Fruit fly (Drosophila melanogaster) whole organism, wandering third instar larva: ENCODE data around the gene Nepl17.
A peak's percentile ranks its signal among the peaks of the same experiment; 100 is the strongest.

Source experiments
- Jra ChIP-seq: sonication (Bioruptor generic); optimal IDR thresholded peaks from 2 replicates; lab custom pipeline; 2016; ENCODE audit warnings: missing biosample characterization, missing genetic modification characterization
- Myc ChIP-seq: fragments of >200 bp; optimal IDR thresholded peaks from 2 replicates; lab custom pipeline; 2017
- Rel ChIP-seq, 2 experiments: fragments of 200-800 bp; sonication (Bioruptor generic) in 1 of 2; optimal IDR thresholded peaks; 2 replicates in 1 of 2; 3 replicates in 1 of 2; lab custom pipeline; 2016 to 2019; ENCODE audit warnings: mild to moderate bottlenecking in 2 of 2, missing biosample characterization in 2 of 2, missing genetic modification characterization in 2 of 2, moderate library complexity in 1 of 2
- dmrt93B ChIP-seq: fragments of 200-800 bp; sonication (Bioruptor generic); optimal IDR thresholded peaks from 2 replicates; lab custom pipeline; 2018; ENCODE audit warnings: missing biosample characterization, mild to moderate bottlenecking, missing genetic modification characterization
- pan ChIP-seq: fragments of >200 bp; optimal IDR thresholded peaks from 2 replicates; lab custom pipeline; 2017

DNA sequence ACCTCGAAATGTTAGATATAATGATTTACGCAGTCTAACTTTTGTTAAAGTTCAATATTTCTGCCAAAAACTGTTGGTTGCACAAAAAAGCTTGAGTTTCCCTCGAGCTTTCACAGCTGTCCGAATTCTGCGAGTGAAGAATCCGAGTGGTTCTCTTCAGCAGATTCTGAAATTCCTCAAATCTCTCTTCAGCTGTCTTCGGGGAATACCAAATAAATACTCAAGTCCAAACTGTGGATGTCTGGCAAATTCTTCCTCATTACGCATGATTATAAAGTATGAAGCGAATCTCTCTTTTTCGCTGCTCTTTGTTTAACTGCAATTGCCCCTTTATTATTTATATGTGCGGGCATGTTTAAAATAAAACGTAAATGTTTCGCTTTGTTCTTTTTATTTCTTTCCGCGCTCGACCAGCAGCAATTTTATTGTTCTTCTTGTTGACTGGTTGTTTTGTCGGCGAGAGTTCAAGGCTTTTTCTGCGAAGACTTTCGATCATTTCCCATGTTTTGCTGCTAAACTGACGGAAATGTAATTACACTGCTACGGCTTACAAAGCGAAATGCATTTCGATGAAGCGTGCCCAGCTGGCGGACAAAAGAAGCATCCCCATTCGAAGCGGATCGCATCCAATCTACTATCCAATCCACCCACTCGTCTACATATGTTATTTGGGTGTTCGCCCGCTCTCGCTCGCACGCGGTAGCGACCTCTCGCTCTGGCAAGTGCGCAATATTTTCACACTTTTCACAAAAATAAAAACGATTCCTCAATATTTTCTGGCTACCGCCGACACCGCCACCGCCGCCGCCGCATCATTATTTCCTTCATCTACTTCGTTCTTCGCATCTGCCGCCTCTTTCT is 41.4 kb downstream of the Nepl17 start:
- TF ChIP-seq Jra, result no peak
- no peak for TF ChIP-seq dmrt93B (GFP tag; lab: Kevin White, UChicago)
- no peak for TF ChIP-seq Myc
- no peak for TF ChIP-seq pan (lab: Kevin White, UChicago)
- TF ChIP-seq Rel (GFP tag; optimal IDR thresholded peaks at IDR 0.05; lab: Kevin White, UChicago), result no peak
- peak; percentile 92 for TF ChIP-seq Rel (tag; optimal IDR thresholded peaks at IDR 0.05; lab: Kevin White, UChicago)
